Fruit fly (Drosophila melanogaster) whole organism: ENCODE data around the gene CG6999.

Source experiments
- CG8478 ChIP-seq: fragments of >200 bp; optimal IDR thresholded peaks from 2 replicates; lab custom pipeline; 2018; ENCODE audit warnings: inconsistent platforms
- pan ChIP-seq: fragments of >200 bp; optimal IDR thresholded peaks from 2 replicates; lab custom pipeline; 2017
- psq ChIP-seq: fragments of >200 bp; optimal IDR thresholded peaks from 2 replicates; lab custom pipeline; 2017
- usp ChIP-seq: fragments of >200 bp; optimal IDR thresholded peaks from 2 replicates; lab custom pipeline; 2017; ENCODE audit warnings: missing biosample characterization, missing genetic modification characterization, mixed read lengths

DNA sequence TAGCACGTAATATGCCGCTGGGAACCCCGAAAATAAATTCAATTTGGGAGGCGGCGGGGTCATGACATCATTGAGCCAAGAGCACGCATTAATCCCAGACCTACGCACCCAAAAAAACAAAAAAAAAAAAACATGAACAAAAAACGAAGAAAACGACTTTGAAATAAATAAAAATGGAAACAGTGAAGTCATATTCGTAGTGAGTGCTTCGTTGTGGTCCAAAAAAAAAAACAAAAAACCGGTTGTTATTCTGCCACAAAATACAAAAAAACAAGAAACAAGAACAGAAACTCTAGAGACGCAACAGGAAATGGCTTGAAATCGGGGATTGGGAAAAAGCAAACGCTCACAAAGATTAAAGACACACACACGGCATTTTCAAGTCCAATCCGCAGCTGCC lies 10.6 kb upstream of the CG6999 start:
- TF ChIP-seq psq (no peak), usp (GFP tag; lab: Kevin White, UChicago) (no peak), pan (lab: Kevin White, UChicago) (no peak), CG8478 (lab: Kevin White, UChicago) (no peak)
